Fruit fly (Drosophila melanogaster) whole organism, embryonic: ENCODE data around the gene CG13482.

Experiments used
- BEAF-32 ChIP-seq: fragments of 200-800 bp; sonication (Bioruptor generic); optimal IDR thresholded peaks from 3 replicates; lab custom pipeline; 2017; ENCODE audit warnings: missing biosample characterization, missing genetic modification characterization, mild to moderate bottlenecking, moderate library complexity, missing genetic modification reagents
- CG10147 ChIP-seq: fragments of 200-800 bp; sonication (Bioruptor generic); optimal IDR thresholded peaks from 2 replicates; lab custom pipeline; 2019; ENCODE audit warnings: missing biosample characterization, mild to moderate bottlenecking, missing genetic modification characterization, moderate library complexity
- CG10321 ChIP-seq: fragments of 200-800 bp; sonication (Bioruptor generic); IDR thresholded peaks from 2 replicates; pipeline ENCODE4 v1.3.6; 2022; ENCODE audit warnings: missing biosample characterization, missing genetic modification characterization
- CG10959 ChIP-seq: fragments of 200-800 bp; sonication (Bioruptor generic); IDR thresholded peaks from 2 replicates; pipeline ENCODE4 v1.3.6; 2022; ENCODE audit warnings: missing biosample characterization, missing genetic modification characterization
- CG11247 ChIP-seq: fragments of 200-800 bp; sonication (Bioruptor generic); IDR thresholded peaks from 2 replicates; pipeline ENCODE4 v1.3.6; 2022; ENCODE audit warnings: missing biosample characterization, missing genetic modification characterization
- CG13287 ChIP-seq: fragments of 200-800 bp; sonication (Bioruptor generic); IDR thresholded peaks from 2 replicates; pipeline ENCODE4 v1.3.6; 2022; ENCODE audit warnings: missing biosample characterization, missing genetic modification characterization; ENCODE audit not compliant: partially characterized antibody
- CG1529 ChIP-seq: fragments of 200-800 bp; sonication (Bioruptor generic); optimal IDR thresholded peaks from 3 replicates; lab custom pipeline; 2018; ENCODE audit warnings: missing biosample characterization, missing genetic modification characterization
- CG16863 ChIP-seq: fragments of 200-800 bp; sonication (Bioruptor generic); optimal IDR thresholded peaks from 3 replicates; lab custom pipeline; 2016; ENCODE audit warnings: missing biosample characterization, missing genetic modification characterization
- CG17359 ChIP-seq: fragments of 200-800 bp; sonication (Bioruptor generic); optimal IDR thresholded peaks from 3 replicates; lab custom pipeline; 2018; ENCODE audit warnings: missing biosample characterization, mild to moderate bottlenecking, missing genetic modification characterization, moderate library complexity
- CG17912 ChIP-seq: fragments of 200-800 bp; sonication (Bioruptor generic); optimal IDR thresholded peaks from 2 replicates; lab custom pipeline; 2018; ENCODE audit warnings: missing biosample characterization, mild to moderate bottlenecking, missing genetic modification characterization
- CG3065 ChIP-seq: fragments of 200-800 bp; sonication (Bioruptor generic); optimal IDR thresholded peaks from 2 replicates; lab custom pipeline; 2016; ENCODE audit warnings: missing biosample characterization, missing genetic modification characterization
- CG33213 ChIP-seq: fragments of 200-800 bp; sonication (Bioruptor generic); optimal IDR thresholded peaks from 3 replicates; lab custom pipeline; 2016; ENCODE audit warnings: missing biosample characterization, missing genetic modification characterization
- CG4360 ChIP-seq: fragments of 200-800 bp; sonication (Bioruptor generic); IDR thresholded peaks from 2 replicates; pipeline ENCODE4 v1.3.6; 2022; ENCODE audit warnings: missing biosample characterization, missing genetic modification characterization
- CG4617 ChIP-seq: fragments of 200-800 bp; sonication (Bioruptor generic); optimal IDR thresholded peaks from 3 replicates; lab custom pipeline; 2016; ENCODE audit warnings: missing biosample characterization, missing genetic modification characterization, borderline replicate concordance
- CG4730 ChIP-seq: fragments of 200-800 bp; sonication (Bioruptor generic); IDR thresholded peaks from 2 replicates; pipeline ENCODE4 v1.3.6; 2022; ENCODE audit warnings: missing biosample characterization, missing genetic modification characterization
- CG4854 ChIP-seq: fragments of 200-800 bp; sonication (Bioruptor generic); optimal IDR thresholded peaks from 2 replicates; lab custom pipeline; 2016; ENCODE audit warnings: missing biosample characterization, missing genetic modification characterization, inconsistent platforms
- CG7745 ChIP-seq: fragments of 200-800 bp; sonication (Bioruptor generic); optimal IDR thresholded peaks from 2 replicates; lab custom pipeline; 2018; ENCODE audit warnings: missing biosample characterization, mild to moderate bottlenecking, missing genetic modification characterization, moderate library complexity
- CG8478 ChIP-seq: fragments of >200 bp; optimal IDR thresholded peaks from 2 replicates; lab custom pipeline; 2018
- CG8765 ChIP-seq: fragments of 200-800 bp; sonication (Bioruptor generic); IDR thresholded peaks from 2 replicates; pipeline ENCODE4 v1.3.6; 2022; ENCODE audit warnings: missing biosample characterization, missing genetic modification characterization
- CG9727 ChIP-seq: fragments of 200-800 bp; sonication (Bioruptor generic); optimal IDR thresholded peaks from 3 replicates; lab custom pipeline; 2017; ENCODE audit warnings: missing biosample characterization, mild to moderate bottlenecking, missing genetic modification characterization
- CG9932 ChIP-seq: fragments of 200-800 bp; sonication (Bioruptor generic); IDR thresholded peaks from 2 replicates; pipeline ENCODE4 v1.3.6; 2022; ENCODE audit warnings: missing biosample characterization, missing genetic modification characterization
- Dip3 ChIP-seq: fragments of 200-800 bp; sonication (Bioruptor generic); optimal IDR thresholded peaks from 3 replicates; lab custom pipeline; 2016; ENCODE audit warnings: missing biosample characterization, missing genetic modification characterization
- Dref ChIP-seq: fragments of 200-800 bp; sonication (Bioruptor generic); IDR thresholded peaks from 2 replicates; pipeline ENCODE4 v1.3.6; 2022; ENCODE audit warnings: missing biosample characterization, missing genetic modification characterization
- HHEX ChIP-seq: fragments of 200-800 bp; sonication (Bioruptor generic); optimal IDR thresholded peaks from 3 replicates; lab custom pipeline; 2017; ENCODE audit warnings: missing biosample characterization, mild to moderate bottlenecking, missing genetic modification characterization, missing genetic modification reagents
- HLHmδ ChIP-seq: fragments of 200-800 bp; sonication (Bioruptor generic); optimal IDR thresholded peaks from 2 replicates; lab custom pipeline; 2018; ENCODE audit warnings: missing biosample characterization, mild to moderate bottlenecking, missing genetic modification characterization, moderate library complexity
- Hsf ChIP-seq: fragments of 200-800 bp; sonication (Bioruptor generic); optimal IDR thresholded peaks from 3 replicates; lab custom pipeline; 2016; ENCODE audit warnings: missing biosample characterization, missing genetic modification characterization
- Lim3 ChIP-seq: fragments of 200-800 bp; sonication (Bioruptor generic); IDR thresholded peaks from 2 replicates; pipeline ENCODE4 v1.3.6; 2022; ENCODE audit warnings: missing biosample characterization, missing genetic modification characterization
- MTF-1 ChIP-seq: fragments of 200-800 bp; sonication (Bioruptor generic); optimal IDR thresholded peaks from 2 replicates; lab custom pipeline; 2018; ENCODE audit warnings: missing biosample characterization, mild to moderate bottlenecking, missing genetic modification characterization, borderline replicate concordance
- Mes4 ChIP-seq: fragments of 200-800 bp; sonication (Bioruptor generic); optimal IDR thresholded peaks from 2 replicates; lab custom pipeline; 2016; ENCODE audit warnings: missing biosample characterization, missing genetic modification characterization
- NC2α ChIP-seq: fragments of 200-800 bp; sonication (Bioruptor generic); optimal IDR thresholded peaks from 2 replicates; lab custom pipeline; 2016; ENCODE audit warnings: missing biosample characterization, missing genetic modification characterization
- Nf-YA ChIP-seq: fragments of 200-800 bp; sonication (Bioruptor generic); IDR thresholded peaks from 2 replicates; pipeline ENCODE4 v1.3.6; 2022; ENCODE audit warnings: missing biosample characterization, missing genetic modification characterization
- Scr ChIP-seq: fragments of 200-800 bp; sonication (Bioruptor generic); IDR thresholded peaks from 2 replicates; pipeline ENCODE4 v1.3.6; 2022; ENCODE audit warnings: missing biosample characterization, missing genetic modification characterization; ENCODE audit not compliant: partially characterized antibody
- Sry-δ ChIP-seq: fragments of 200-800 bp; sonication (Bioruptor generic); optimal IDR thresholded peaks from 2 replicates; lab custom pipeline; 2016; ENCODE audit warnings: missing biosample characterization, missing genetic modification characterization
- Stat92E ChIP-seq, 3 experiments: fragments of >200 bp in 2 of 3; fragments of 200-800 bp in 1 of 3; sonication (Bioruptor generic) in 1 of 3; optimal IDR thresholded peaks; 2 replicates each; lab custom pipeline; 2017 to 2019; ENCODE audit warnings: missing biosample characterization in 3 of 3, missing genetic modification characterization in 3 of 3, mild to moderate bottlenecking in 1 of 3, moderate library complexity in 1 of 3
- al ChIP-seq: fragments of 200-800 bp; sonication (Bioruptor generic); IDR thresholded peaks from 2 replicates; pipeline ENCODE4 v1.3.6; 2022; ENCODE audit warnings: missing biosample characterization, missing genetic modification characterization
- br ChIP-seq: fragments of >200 bp; optimal IDR thresholded peaks from 2 replicates; lab custom pipeline; 2017
- cas ChIP-seq: fragments of 200-800 bp; sonication (Bioruptor generic); IDR thresholded peaks from 2 replicates; pipeline ENCODE4 v1.3.6; 2022; ENCODE audit warnings: missing biosample characterization, missing genetic modification characterization
- chinmo ChIP-seq: fragments of 200-800 bp; sonication (Bioruptor generic); IDR thresholded peaks from 4 replicates; pipeline ENCODE4 v1.3.6; 2022; ENCODE audit warnings: missing biosample characterization, missing genetic modification characterization; ENCODE audit not compliant: partially characterized antibody
- crp ChIP-seq, 2 experiments: fragments of 200-800 bp; sonication (Bioruptor generic); optimal IDR thresholded peaks; 2 replicates in 1 of 2; 3 replicates in 1 of 2; lab custom pipeline; 2017; ENCODE audit warnings: missing biosample characterization in 2 of 2, missing genetic modification characterization in 2 of 2, mild to moderate bottlenecking in 1 of 2, moderate library complexity in 1 of 2
- danr ChIP-seq: fragments of 200-800 bp; sonication (Bioruptor generic); IDR thresholded peaks from 2 replicates; pipeline ENCODE4 v1.3.6; 2022; ENCODE audit warnings: missing biosample characterization, missing genetic modification characterization
- eyg ChIP-seq: fragments of 200-800 bp; sonication (Bioruptor generic); optimal IDR thresholded peaks from 3 replicates; lab custom pipeline; 2016; ENCODE audit warnings: missing biosample characterization, missing genetic modification characterization
- fd96Cb ChIP-seq: fragments of 200-800 bp; sonication (Bioruptor generic); optimal IDR thresholded peaks from 2 replicates; lab custom pipeline; 2018; ENCODE audit warnings: missing biosample characterization, mild to moderate bottlenecking, missing genetic modification characterization, moderate library complexity
- insv ChIP-seq, 2 experiments: fragments of 200-800 bp; sonication (Bioruptor generic); optimal IDR thresholded peaks; 3 replicates each; lab custom pipeline; 2016 to 2018; ENCODE audit warnings: missing biosample characterization in 2 of 2, missing genetic modification characterization in 2 of 2
- jumu ChIP-seq: fragments of 200-800 bp; sonication (Bioruptor generic); optimal IDR thresholded peaks from 3 replicates; lab custom pipeline; 2016; ENCODE audit warnings: missing biosample characterization, missing genetic modification characterization
- lmd ChIP-seq: fragments of 200-800 bp; sonication (Bioruptor generic); IDR thresholded peaks from 2 replicates; pipeline ENCODE4 v1.3.6; 2022; ENCODE audit warnings: missing biosample characterization, missing genetic modification characterization
- pfk ChIP-seq: fragments of 200-800 bp; sonication (Bioruptor generic); optimal IDR thresholded peaks from 2 replicates; lab custom pipeline; 2018; ENCODE audit warnings: missing biosample characterization, mild to moderate bottlenecking, missing genetic modification characterization, moderate library complexity
- phol ChIP-seq: fragments of 200-800 bp; sonication (Bioruptor generic); optimal IDR thresholded peaks from 3 replicates; lab custom pipeline; 2018; ENCODE audit warnings: missing biosample characterization, mild to moderate bottlenecking, missing genetic modification characterization, moderate library complexity
- sd ChIP-seq: fragments of 200-800 bp; sonication (Bioruptor generic); optimal IDR thresholded peaks from 3 replicates; lab custom pipeline; 2018; ENCODE audit warnings: missing biosample characterization, mild to moderate bottlenecking, missing genetic modification characterization, moderate library complexity
- stc ChIP-seq: fragments of 200-800 bp; sonication (Bioruptor generic); IDR thresholded peaks from 2 replicates; pipeline ENCODE4 v1.3.6; 2022; ENCODE audit warnings: missing biosample characterization, missing genetic modification characterization
- tap ChIP-seq: fragments of 200-800 bp; optimal IDR thresholded peaks from 3 replicates; lab custom pipeline; 2019; ENCODE audit warnings: missing biosample characterization, mild to moderate bottlenecking, missing genetic modification characterization, moderate library complexity
- trh ChIP-seq: fragments of 200-800 bp; sonication (Bioruptor generic); optimal IDR thresholded peaks from 2 replicates; lab custom pipeline; 2016; ENCODE audit warnings: missing biosample characterization, missing genetic modification characterization
- wek ChIP-seq: fragments of 200-800 bp; sonication (Bioruptor generic); optimal IDR thresholded peaks from 3 replicates; lab custom pipeline; 2018; ENCODE audit warnings: missing biosample characterization, mild to moderate bottlenecking, missing genetic modification characterization, moderate library complexity

The CG13482 gene

DNA sequence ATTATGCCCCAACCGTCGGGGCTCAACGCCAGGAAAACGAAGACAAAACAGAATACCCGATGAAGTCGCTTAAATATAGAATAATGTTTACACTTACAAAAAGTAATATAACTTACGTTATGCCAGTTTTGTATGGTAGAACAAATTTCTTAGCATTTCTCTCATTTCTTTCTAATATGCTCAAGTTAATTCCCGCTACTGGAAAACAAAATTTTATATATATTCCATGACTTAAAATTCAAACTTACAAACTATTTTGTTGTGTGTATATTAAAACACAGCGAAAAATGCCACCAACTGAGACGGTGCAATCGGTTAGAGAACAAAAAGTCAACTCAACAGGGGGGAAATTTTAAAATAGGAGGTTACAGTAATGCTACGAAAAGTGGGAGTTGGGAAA, 31.7 kb upstream of the CG13482 start (continued):
- TF ChIP-seq HHEX (GFP tag; lab: Kevin White, UChicago) (peak; percentile 27), MTF-1 (peak; percentile 19), danr (GFP tag; lab: Robert Waterston, UW) (peak; percentile 40), wek (GFP tag; lab: Kevin White, UChicago) (no peak), chinmo (GFP tag; lab: Robert Waterston, UW) (no peak), fd96Cb (tag; lab: Kevin White, UChicago) (peak; percentile 84), phol (tag; lab: Kevin White, UChicago) (peak; percentile 83), stc (GFP tag; lab: Robert Waterston, UW) (no peak), jumu (GFP tag; lab: Kevin White, UChicago) (peak; percentile 3), CG17359 (peak; percentile 72), Dref (GFP tag; lab: Robert Waterston, UW) (no peak), CG4730 (GFP tag; lab: Robert Waterston, UW) (peak; percentile 31; the same call in 1 of the 2 replicates), insv (GFP tag; optimal IDR thresholded peaks at IDR 0.05; lab: Kevin White, UChicago) (no peak), Sry-δ (GFP tag; lab: Kevin White, UChicago) (peak; percentile 8), CG4854 (GFP tag; lab: Kevin White, UChicago) (peak; percentile 39), br (lab: Kevin White, UChicago) (no peak), CG3065 (GFP tag; lab: Kevin White, UChicago) (no peak), NC2α (GFP tag; lab: Kevin White, UChicago) (no peak), CG17912 (GFP tag; lab: Kevin White, UChicago) (no peak), CG8478 (lab: Kevin White, UChicago) (no peak), Mes4 (GFP tag; lab: Kevin White, UChicago) (peak; percentile 48), Scr (GFP tag; lab: Robert Waterston, UW) (no peak), CG7745 (tag; lab: Kevin White, UChicago) (peak; percentile 36), CG13287 (no peak), CG10959 (GFP tag; lab: Robert Waterston, UW) (peak; percentile 72), lmd (GFP tag; lab: Robert Waterston, UW) (peak; percentile 74), CG1529 (GFP tag; lab: Kevin White, UChicago) (peak; percentile 54), cas (GFP tag; lab: Robert Waterston, UW) (no peak), CG16863 (GFP tag; lab: Kevin White, UChicago) (peak; percentile 49), trh (GFP tag; lab: Kevin White, UChicago) (no peak), CG4617 (no peak), Dip3 (GFP tag; lab: Kevin White, UChicago) (no peak), Stat92E (GFP tag; optimal IDR thresholded peaks at IDR 0.05; lab: Kevin White, UChicago) (peak in 1 of 3 experiments; percentile 68), CG11247 (GFP tag; lab: Robert Waterston, UW) (no peak), Nf-YA (GFP tag; lab: Robert Waterston, UW) (no peak), al (GFP tag; lab: Robert Waterston, UW) (no peak), pfk (GFP tag; lab: Kevin White, UChicago) (no peak), sd (tag; lab: Kevin White, UChicago) (peak; percentile 29), CG9727 (GFP tag; lab: Kevin White, UChicago) (peak; percentile 73), CG4360 (GFP tag; lab: Robert Waterston, UW) (no peak), CG10147 (GFP tag; lab: Kevin White, UChicago) (peak; percentile 59), CG9932 (GFP tag; lab: Robert Waterston, UW) (peak; percentile 36; the same call in 1 of the 2 replicates), crp (GFP tag; optimal IDR thresholded peaks at IDR 0.05; lab: Kevin White, UChicago) (no peak), HLHmδ (GFP tag; lab: Kevin White, UChicago) (no peak), CG8765 (GFP tag; lab: Robert Waterston, UW) (0 out of 2 replicates have a peak, but pooled peaks have one; percentile 39), BEAF-32 (GFP tag; lab: Kevin White, UChicago) (no peak), CG10321 (GFP tag; lab: Robert Waterston, UW) (no peak), eyg (no peak), Hsf (GFP tag; lab: Kevin White, UChicago) (peak; percentile 53), tap (tag; lab: Kevin White, UChicago) (peak; percentile 83), Lim3 (GFP tag; lab: Robert Waterston, UW) (no peak), CG33213 (no peak)
